Fruit fly (Drosophila melanogaster) whole organism, embryonic: ENCODE data around the gene bsf.

Source experiments
- ATbp ChIP-seq: fragments of 200-800 bp; sonication (Bioruptor generic); optimal IDR thresholded peaks from 2 replicates; lab custom pipeline; 2017; ENCODE audit warnings: missing biosample characterization, mild to moderate bottlenecking, missing genetic modification characterization, missing genetic modification reagents
- CG32532 ChIP-seq: fragments of 200-800 bp; sonication (Bioruptor generic); IDR thresholded peaks from 2 replicates; pipeline ENCODE4 v1.3.6; 2022; ENCODE audit warnings: missing biosample characterization, missing genetic modification characterization
- CG32767 ChIP-seq: fragments of 200-800 bp; sonication (Bioruptor generic); IDR thresholded peaks from 2 replicates; pipeline ENCODE4 v1.3.6; 2022; ENCODE audit warnings: missing biosample characterization, missing genetic modification characterization
- CG3407 ChIP-seq: fragments of 200-800 bp; sonication (Bioruptor generic); optimal IDR thresholded peaks from 2 replicates; lab custom pipeline; 2018; ENCODE audit warnings: missing biosample characterization, mild to moderate bottlenecking, missing genetic modification characterization
- Doc2 ChIP-seq: fragments of 200-800 bp; sonication (Bioruptor generic); IDR thresholded peaks from 2 replicates; pipeline ENCODE4 v1.3.6; 2022; ENCODE audit warnings: missing biosample characterization, missing genetic modification characterization
- H2.0 ChIP-seq: fragments of 200-800 bp; sonication (Bioruptor generic); IDR thresholded peaks from 2 replicates; pipeline ENCODE4 v1.3.6; 2022; ENCODE audit warnings: missing biosample characterization, missing genetic modification characterization
- Hr39 ChIP-seq: fragments of >200 bp; optimal IDR thresholded peaks from 2 replicates; lab custom pipeline; 2017
- NC2β ChIP-seq: fragments of 200-800 bp; sonication (Bioruptor generic); optimal IDR thresholded peaks from 2 replicates; lab custom pipeline; 2016; ENCODE audit warnings: missing biosample characterization, missing genetic modification characterization
- pan ChIP-seq, 4 experiments: fragments of >200 bp in 3 of 4; fragments of 200-800 bp in 1 of 4; sonication (Bioruptor generic) in 1 of 4; optimal IDR thresholded peaks in 3 of 4; IDR thresholded peaks in 1 of 4; 2 replicates each; pipeline versions ENCODE4 v1.3.6 to Lab custom; 2017 to 2022; ENCODE audit warnings: missing biosample characterization in 2 of 4, missing genetic modification characterization in 2 of 4, mixed read lengths in 1 of 4
- run ChIP-seq: fragments of 200-800 bp; sonication (Bioruptor generic); optimal IDR thresholded peaks from 3 replicates; lab custom pipeline; 2018; ENCODE audit warnings: missing biosample characterization, mild to moderate bottlenecking, missing genetic modification characterization

- TF ChIP-seq H2.0 (GFP tag; lab: Robert Waterston, UW): no peak
- no peak for TF ChIP-seq run
- no peak for TF ChIP-seq CG32532 (GFP tag; lab: Robert Waterston, UW)
- no peak for TF ChIP-seq CG32767 (GFP tag; lab: Robert Waterston, UW)
- no peak for TF ChIP-seq Hr39 (lab: Kevin White, UChicago)
- no peak for TF ChIP-seq ATbp (GFP tag; lab: Kevin White, UChicago)
- no peak for TF ChIP-seq NC2β (GFP tag; lab: Kevin White, UChicago)
- no peak for TF ChIP-seq CG3407
- no peak for TF ChIP-seq pan (optimal IDR thresholded peaks at IDR 0.05; lab: Kevin White, UChicago)
- TF ChIP-seq pan (GFP tag; optimal IDR thresholded peaks at IDR 0.05 in 1 of 2, IDR thresholded peaks at IDR 0.05 in 1 of 2): no peak
- TF ChIP-seq Doc2 (GFP tag; lab: Robert Waterston, UW): no peak
Observed at dm6 chr2L:18456932-18457583, 2.7 kb upstream of the bsf start.
